Fruit fly (Drosophila melanogaster): ENCODE data around the gene Pcyt2.

Gene Pcyt2

DNA sequence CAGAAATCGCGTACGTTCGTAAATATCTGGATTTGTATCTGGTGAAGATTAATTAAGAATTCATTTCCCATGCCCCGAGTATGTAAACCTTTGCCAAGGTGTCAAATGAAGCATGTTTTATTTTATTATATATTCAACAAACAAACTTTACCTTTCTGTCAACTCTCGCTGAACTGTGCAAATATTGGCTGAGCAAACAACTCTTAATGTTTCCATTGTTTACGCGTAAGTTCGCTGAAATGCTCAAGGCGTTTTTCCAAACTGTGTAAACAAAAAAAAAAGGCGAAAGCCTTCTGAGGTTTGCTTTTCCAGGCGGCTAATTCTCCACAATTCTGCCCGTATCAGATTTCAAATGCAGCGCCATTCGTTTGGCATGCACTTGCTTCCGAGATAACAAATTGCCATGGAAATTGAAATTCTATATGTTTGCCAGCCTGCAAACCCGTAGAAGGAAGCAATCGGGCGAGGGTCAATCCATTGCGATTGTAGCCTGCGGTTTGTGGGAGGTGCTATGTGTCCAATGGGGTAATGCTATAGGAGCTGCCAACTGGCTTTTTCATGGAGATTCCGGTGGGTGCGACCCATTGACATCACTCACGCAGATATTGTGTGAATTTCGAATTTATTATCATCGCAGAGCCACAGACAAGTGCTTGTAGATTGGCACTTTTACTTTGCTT is 38.5 kb downstream of the Pcyt2 start (continued):
- TF ChIP-seq maf-S (GFP tag; optimal IDR thresholded peaks at IDR 0.05) = peak; percentile 63
- TF ChIP-seq CG15514 (GFP tag; optimal IDR thresholded peaks at IDR 0.05) = peak; percentile 92
- no peak for TF ChIP-seq stwl (tag; optimal IDR thresholded peaks at IDR 0.05)
- no peak for TF ChIP-seq pros (GFP tag; optimal IDR thresholded peaks at IDR 0.05)
- peak; percentile 31; the same call in 1 of the 3 replicates for TF ChIP-seq CG2889 (GFP tag; IDR thresholded peaks at IDR 0.05)
- TF ChIP-seq CG6654 (GFP tag; optimal IDR thresholded peaks at IDR 0.05) = peak; percentile 4
- no peak for TF ChIP-seq Lpt (GFP tag; optimal IDR thresholded peaks at IDR 0.05)
- no peak for TF ChIP-seq CG13894 (tag; optimal IDR thresholded peaks at IDR 0.05)
- peak; percentile 62 for TF ChIP-seq CoRest (tag; optimal IDR thresholded peaks at IDR 0.05)
- no peak for TF ChIP-seq CG43689 (GFP tag; IDR thresholded peaks at IDR 0.05)
- TF ChIP-seq gsb-n (tag; optimal IDR thresholded peaks at IDR 0.05) = no peak
- no peak; the same call in 1 of the 2 replicates for TF ChIP-seq MBD-R2 (GFP tag; IDR thresholded peaks at IDR 0.05)
- no peak for TF ChIP-seq en (GFP tag; optimal IDR thresholded peaks at IDR 0.05)
- TF ChIP-seq zen2 (GFP tag; IDR thresholded peaks at IDR 0.05; ENCODE audit: partially characterized antibody) = no peak
- peak; percentile 95 for TF ChIP-seq CG6813 (GFP tag; optimal IDR thresholded peaks at IDR 0.05)
- TF ChIP-seq CG12236 (GFP tag; optimal IDR thresholded peaks at IDR 0.05) = no peak
- TF ChIP-seq Awh (GFP tag; IDR thresholded peaks at IDR 0.05) = peak; percentile 61; the same call in 1 of the 2 replicates
- no peak for TF ChIP-seq scrt (GFP tag; optimal IDR thresholded peaks at IDR 0.05)
- no peak for TF ChIP-seq bsh (GFP tag; optimal IDR thresholded peaks at IDR 0.05)
- TF ChIP-seq vnd (GFP tag; IDR thresholded peaks at IDR 0.05; ENCODE audit: partially characterized antibody) = no peak
- TF ChIP-seq CG1233 (GFP tag; optimal IDR thresholded peaks at IDR 0.05) = peak; percentile 79
- TF ChIP-seq ATbp (GFP tag; optimal IDR thresholded peaks at IDR 0.05) = peak; percentile 76
- peak; percentile 19 for TF ChIP-seq Sry-δ (GFP tag; optimal IDR thresholded peaks at IDR 0.05)
- no peak for TF ChIP-seq Nf-YC (tag; optimal IDR thresholded peaks at IDR 0.05)
- no peak for TF ChIP-seq jigr1 (GFP tag; IDR thresholded peaks at IDR 0.05)
- TF ChIP-seq CG30020 (tag; optimal IDR thresholded peaks at IDR 0.05) = no peak
- no peak for TF ChIP-seq ara (GFP tag; IDR thresholded peaks at IDR 0.05)
- TF ChIP-seq Asciz (GFP tag; optimal IDR thresholded peaks at IDR 0.05) = peak; percentile 80
- no peak for TF ChIP-seq CG7963 (GFP tag; IDR thresholded peaks at IDR 0.05; ENCODE audit: partially characterized antibody)
- TF ChIP-seq CG17912 (GFP tag; optimal IDR thresholded peaks at IDR 0.05) = peak; percentile 7
- TF ChIP-seq CG10462 (GFP tag; optimal IDR thresholded peaks at IDR 0.05) = no peak
- peak; percentile 80 for TF ChIP-seq Dek (tag; optimal IDR thresholded peaks at IDR 0.05)
- TF ChIP-seq D19A (tag; optimal IDR thresholded peaks at IDR 0.05) = no peak
- TF ChIP-seq Sin3A (optimal IDR thresholded peaks at IDR 0.05) = no peak
- peak; percentile 77 for TF ChIP-seq Hey (tag; optimal IDR thresholded peaks at IDR 0.05)
- TF ChIP-seq jing (GFP tag; optimal IDR thresholded peaks at IDR 0.05) = no peak
- TF ChIP-seq ash1 (GFP tag; optimal IDR thresholded peaks at IDR 0.05) = peak; percentile 79
- TF ChIP-seq CrebB (tag; optimal IDR thresholded peaks at IDR 0.05) = peak; percentile 75
- TF ChIP-seq cato (GFP tag; optimal IDR thresholded peaks at IDR 0.05; ENCODE audit: borderline replicate concordance) = no peak
- peak; percentile 79 for TF ChIP-seq CG6683 (GFP tag; optimal IDR thresholded peaks at IDR 0.05)
- TF ChIP-seq slou (GFP tag; optimal IDR thresholded peaks at IDR 0.05) = no peak
- peak; percentile 79 for TF ChIP-seq CG31365 (tag; optimal IDR thresholded peaks at IDR 0.05)
- TF ChIP-seq dm (GFP tag; optimal IDR thresholded peaks at IDR 0.05) = no peak
- no peak for TF ChIP-seq Rx (GFP tag; IDR thresholded peaks at IDR 0.05)
- peak; percentile 90 for TF ChIP-seq Meics (GFP tag; optimal IDR thresholded peaks at IDR 0.05)
- no peak for TF ChIP-seq Abd-B (GFP tag; optimal IDR thresholded peaks at IDR 0.05)
- no peak for TF ChIP-seq chn (GFP tag; optimal IDR thresholded peaks at IDR 0.05)
- TF ChIP-seq Camta (GFP tag; optimal IDR thresholded peaks at IDR 0.05) = peak; percentile 71
- no peak for TF ChIP-seq Gug (GFP tag; IDR thresholded peaks at IDR 0.05)

All from whole organism, embryonic.